Worm (Caenorhabditis elegans) whole organism, L4/young adult: ENCODE measurements around the gene nhr-253.

Source experiments
- W03F9.2 ChIP-seq: fragments of 150-350 bp; optimal IDR thresholded peaks from 2 replicates; lab custom pipeline; 2014; ENCODE audit warnings: missing biosample characterization, missing genetic modification characterization
- him-1 ChIP-seq: sonication (generic microtip); optimal IDR thresholded peaks from 2 replicates; lab custom pipeline; 2016; ENCODE audit warnings: missing genotype, missing genetic modification reagents, missing genetic modification characterization, missing compliant biosample characterization

DNA sequence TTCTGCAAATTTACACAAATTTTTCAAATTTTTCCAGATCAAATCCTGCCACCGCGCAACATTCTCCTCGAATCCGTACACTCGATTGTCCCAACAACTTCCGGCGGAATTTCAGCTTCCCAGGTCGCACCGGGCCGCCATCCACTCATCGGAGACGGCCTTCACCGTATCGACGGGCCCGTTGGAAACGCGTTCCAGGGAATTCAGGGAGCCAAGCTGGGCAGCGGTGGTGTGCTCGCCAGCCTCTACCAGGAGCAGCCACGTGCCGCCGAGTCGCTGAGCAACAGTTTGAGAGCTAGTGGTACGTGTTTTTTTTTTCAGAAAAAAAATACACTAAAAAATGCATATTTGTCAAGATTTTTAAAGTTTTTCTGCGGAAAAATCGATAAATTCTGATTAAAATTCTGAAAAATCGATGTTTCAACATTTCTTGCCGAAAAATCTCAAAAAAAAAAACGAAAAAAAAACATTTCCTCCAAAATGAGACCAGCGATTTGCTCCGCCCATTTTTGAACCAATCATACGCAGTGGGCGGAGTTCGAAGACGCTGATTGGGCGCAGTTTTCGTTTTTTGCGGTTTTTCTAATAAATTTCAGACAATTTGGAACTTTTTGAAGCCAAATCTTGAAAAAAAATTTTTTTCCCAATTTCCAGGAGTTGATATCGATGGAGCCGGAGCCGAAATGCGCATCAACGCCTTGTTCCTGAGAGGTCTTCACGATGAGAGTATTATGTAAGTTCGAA lies 39.3 kb upstream of the nhr-253 start:
- TF ChIP-seq W03F9.2 (tag; lab: Kevin White, UChicago) (no peak), him-1 (tag; lab: Kevin White, UChicago) (no peak)
